Worm (Caenorhabditis elegans) whole organism, dauer: ENCODE measurements around the gene clec-263.

ENCODE experiments used
- unc-62 ChIP-seq: sonication (generic microtip); optimal IDR thresholded peaks from 2 replicates; lab custom pipeline; 2017; ENCODE audit warnings: missing biosample characterization, missing genetic modification reagents, missing genetic modification characterization

The clec-263 gene

ce11 chrV:20574314-20574713 lies at the start of gene clec-263:
Gene clec-263 (plus strand): TSS chrV:20574614.
- TF ChIP-seq unc-62 (GFP tag; lab: Kevin White, UChicago), result no peak

ce11 chrV:20525816-20526459 lies 48.5 kb upstream of the clec-263 start, which contains the start of the genes srh-166 and Y38H6C.24:
Gene srh-166 (minus strand): TSS chrV:20525866.
Gene Y38H6C.24 (plus strand): TSS chrV:20526435.
- TF ChIP-seq unc-62 (GFP tag; lab: Kevin White, UChicago), result no peak

ce11 chrV:20527493-20527892 lies 46.9 kb upstream of the clec-263 start, which contains the start of gene Y38H6C.13:
Gene Y38H6C.13 (plus strand): TSS chrV:20527793.
- no peak for TF ChIP-seq unc-62 (GFP tag; lab: Kevin White, UChicago)

ce11 chrV:20534072-20534471 lies 40.3 kb upstream of the clec-263 start, which contains the start of gene famh-161:
Gene famh-161 (minus strand): TSS chrV:20534172.
- no peak for TF ChIP-seq unc-62 (GFP tag; lab: Kevin White, UChicago)

- TF ChIP-seq unc-62 (GFP tag; lab: Kevin White, UChicago), result no peak
These were observed 38.2 kb upstream of the clec-263 start, which contains the start of gene Y38H6C.15 for ce11 chrV:20536208-20536607. Gene Y38H6C.15 (minus strand): TSS chrV:20536308.

- no peak for TF ChIP-seq unc-62 (GFP tag; lab: Kevin White, UChicago)
These were observed 35.4 kb upstream of the clec-263 start, which contains the start of gene Y38H6C.16 for ce11 chrV:20539055-20539454. Gene Y38H6C.16 (minus strand): TSS chrV:20539347.

ce11 chrV:20544092-20544491 lies 30.3 kb upstream of the clec-263 start, which contains the start of gene slc-36.3:
Gene slc-36.3 (minus strand): TSS chrV:20544192.
- no peak for TF ChIP-seq unc-62 (GFP tag; lab: Kevin White, UChicago)

- no peak for TF ChIP-seq unc-62 (GFP tag; lab: Kevin White, UChicago)
These were observed 29.8 kb upstream of the clec-263 start for ce11 chrV:20544610-20545009.

- no peak for TF ChIP-seq unc-62 (GFP tag; lab: Kevin White, UChicago)
These were observed 28.7 kb upstream of the clec-263 start for ce11 chrV:20545742-20546141.

ce11 chrV:20547048-20547447 lies 27.4 kb upstream of the clec-263 start, which contains the start of gene Y38H6C.18:
Gene Y38H6C.18 (minus strand): TSS chrV:20547148.
- no peak for TF ChIP-seq unc-62 (GFP tag; lab: Kevin White, UChicago)

ce11 chrV:20551096-20551495 lies 23.3 kb upstream of the clec-263 start, which contains the start of gene Y38H6C.20:
Gene Y38H6C.20 (minus strand): TSS chrV:20551196.
- no peak for TF ChIP-seq unc-62 (GFP tag; lab: Kevin White, UChicago)

ce11 chrV:20552971-20553370 lies 21.4 kb upstream of the clec-263 start, which contains the start of gene vmo-1:
Gene vmo-1 (minus strand): TSS chrV:20553071.
- TF ChIP-seq unc-62 (GFP tag; lab: Kevin White, UChicago), result no peak

ce11 chrV:20555120-20555519 lies 19.3 kb upstream of the clec-263 start, which contains the start of gene Y38H6C.21:
Gene Y38H6C.21 (minus strand): TSS chrV:20555267.
- no peak for TF ChIP-seq unc-62 (GFP tag; lab: Kevin White, UChicago)

- no peak for TF ChIP-seq unc-62 (GFP tag; lab: Kevin White, UChicago)
These were observed 18.2 kb upstream of the clec-263 start, which contains the start of gene Y38H6C.23 for ce11 chrV:20556260-20556659. Gene Y38H6C.23 (minus strand): TSS chrV:20556360.

ce11 chrV:20558270-20558669 lies 16.1 kb upstream of the clec-263 start, which contains the start of gene abf-4:
Gene abf-4 (minus strand): TSS chrV:20558370.
- no peak for TF ChIP-seq unc-62 (GFP tag; lab: Kevin White, UChicago)

ce11 chrV:20561795-20562194 lies 12.6 kb upstream of the clec-263 start, which contains the start of gene F26F2.1:
Gene F26F2.1 (minus strand): TSS chrV:20561895.
- no peak for TF ChIP-seq unc-62 (GFP tag; lab: Kevin White, UChicago)
